Worm (Caenorhabditis elegans): Measurements from ENCODE around the gene jbts-14.

DNA sequence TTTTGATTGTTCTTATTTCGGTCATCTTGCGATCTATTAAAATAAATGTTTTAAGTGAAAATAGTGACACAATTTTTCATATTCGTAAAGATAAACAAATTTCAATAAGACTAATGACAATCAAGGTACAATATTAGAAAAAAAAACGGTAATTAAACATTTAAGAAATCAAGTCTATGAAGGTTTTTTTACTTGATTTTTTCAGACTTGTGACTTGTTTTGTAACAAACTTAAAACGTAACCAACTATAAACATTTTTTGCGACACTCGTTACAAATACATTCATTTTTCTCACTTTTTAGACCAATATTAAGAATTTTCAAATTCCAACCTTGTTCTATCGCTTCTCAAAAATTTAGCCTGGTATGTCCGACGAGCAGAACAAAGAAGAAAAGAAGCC, 35.3 kb downstream of the jbts-14 start, which contains the start of gene M02D8.2:
- no peak for TF ChIP-seq zag-1 (tag; optimal IDR thresholded peaks at IDR 0.05)
- no peak for TF ChIP-seq pha-4 (tag; optimal IDR thresholded peaks at IDR 0.05)
- TF ChIP-seq hmg-11 (tag; optimal IDR thresholded peaks at IDR 0.05) = no peak
- no peak for TF ChIP-seq unc-62 (GFP tag; optimal IDR thresholded peaks at IDR 0.05)
- no peak for TF ChIP-seq aly-2 (tag; optimal IDR thresholded peaks at IDR 0.05)
- no peak for TF ChIP-seq snpc-4 (tag; optimal IDR thresholded peaks at IDR 0.05)
- TF ChIP-seq nhr-28 (tag; optimal IDR thresholded peaks at IDR 0.05) = no peak
- no peak for TF ChIP-seq nhr-12 (tag; optimal IDR thresholded peaks at IDR 0.05)
- TF ChIP-seq fkh-10 (GFP tag; optimal IDR thresholded peaks at IDR 0.05) = no peak
- no peak for TF ChIP-seq nhr-43 (tag; optimal IDR thresholded peaks at IDR 0.05; ENCODE audit: poor library complexity, severe bottlenecking)
- no peak for TF ChIP-seq nhr-237 (tag; optimal IDR thresholded peaks at IDR 0.05)

Measured in whole organism, L3 larva.